Fruit fly (Drosophila melanogaster) whole organism: ENCODE data around the gene CG8578.

ENCODE experiments used
- CG8478 ChIP-seq: fragments of >200 bp; optimal IDR thresholded peaks from 2 replicates; lab custom pipeline; 2018; ENCODE audit warnings: inconsistent platforms
- Dll ChIP-seq: fragments of >200 bp; optimal IDR thresholded peaks from 2 replicates; lab custom pipeline; 2017
- EcR ChIP-seq, 2 experiments: fragments of >200 bp; optimal IDR thresholded peaks; 2 replicates each; lab custom pipeline; 2017; ENCODE audit warnings: missing biosample characterization in 2 of 2, missing genetic modification characterization in 2 of 2, missing genetic modification reagents in 2 of 2
- pan ChIP-seq: fragments of >200 bp; optimal IDR thresholded peaks from 2 replicates; lab custom pipeline; 2017
- psq ChIP-seq: fragments of >200 bp; optimal IDR thresholded peaks from 2 replicates; lab custom pipeline; 2017
- usp ChIP-seq: fragments of >200 bp; optimal IDR thresholded peaks from 2 replicates; lab custom pipeline; 2017; ENCODE audit warnings: missing biosample characterization, missing genetic modification characterization, mixed read lengths

CG8578 gene

DNA sequence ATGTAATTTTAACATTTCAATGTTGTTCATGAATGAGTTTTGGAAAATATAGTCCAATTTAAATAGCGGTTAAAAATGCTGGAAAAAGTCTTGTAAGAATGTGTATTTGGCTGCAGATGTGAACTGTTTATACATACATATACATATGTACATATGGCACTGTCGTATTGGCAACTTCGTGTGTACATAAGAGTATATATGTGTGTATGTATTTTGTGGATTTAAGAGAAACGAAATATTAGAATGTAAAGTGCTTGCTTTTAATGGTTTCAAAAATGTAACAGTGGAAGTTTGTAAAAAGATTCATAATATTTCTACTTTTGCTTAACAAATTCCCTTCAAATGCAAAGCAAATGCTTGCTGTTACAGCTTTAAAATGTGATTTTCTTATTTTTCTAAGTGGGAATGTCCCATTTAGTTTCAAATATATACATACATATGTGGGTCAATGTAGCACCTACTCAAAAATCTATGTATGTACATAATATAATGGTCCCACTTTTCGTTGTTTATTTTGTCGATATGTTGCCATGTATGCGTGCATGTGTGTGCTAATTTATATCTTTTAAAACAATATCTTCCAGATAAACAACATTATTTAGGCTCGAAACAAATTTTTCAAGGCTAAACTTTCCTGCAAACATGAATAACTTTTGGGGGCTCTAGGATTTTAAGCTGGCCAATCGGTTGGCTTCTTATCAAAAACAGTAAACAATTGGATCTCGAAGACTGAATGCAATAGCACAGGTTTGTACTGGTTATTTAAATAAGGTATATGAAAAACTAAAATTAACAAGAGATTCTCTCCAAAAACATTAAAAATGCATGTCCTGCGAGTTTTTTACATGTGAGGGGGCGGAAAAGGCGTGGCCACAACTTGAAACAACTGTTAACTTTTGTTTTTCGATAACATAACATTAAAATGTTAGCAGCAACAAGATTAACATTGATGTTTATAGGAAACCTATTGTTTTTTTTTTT lies 26.8 kb downstream of the CG8578 start:
- TF ChIP-seq EcR (GFP tag; optimal IDR thresholded peaks at IDR 0.05; lab: Kevin White, UChicago) (no peak), pan (lab: Kevin White, UChicago) (no peak), usp (GFP tag; lab: Kevin White, UChicago) (no peak), psq (lab: Kevin White, UChicago) (no peak), CG8478 (lab: Kevin White, UChicago) (no peak), Dll (lab: Kevin White, UChicago) (no peak)

DNA sequence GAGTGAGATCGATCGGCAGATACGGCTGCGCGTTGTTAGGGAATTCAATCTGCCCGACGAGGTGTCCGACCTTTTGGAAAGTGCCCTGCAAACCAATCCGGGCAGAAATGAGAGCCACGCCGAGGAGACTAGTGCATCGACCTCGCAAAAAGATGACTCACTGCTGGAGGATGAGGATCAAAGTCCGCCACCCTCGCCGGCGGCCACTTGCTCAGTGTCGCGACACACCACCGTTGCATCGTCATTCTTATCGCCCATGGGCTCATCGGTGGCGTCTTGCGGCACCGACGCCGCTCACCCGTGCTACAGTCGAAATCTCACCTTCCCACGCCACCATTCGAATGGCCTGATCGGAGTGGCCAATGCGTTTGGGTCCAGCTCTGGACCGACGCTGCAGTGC lies 30.2 kb downstream of the CG8578 start:
- no peak for TF ChIP-seq Dll (lab: Kevin White, UChicago)
- TF ChIP-seq psq (lab: Kevin White, UChicago), result no peak
- TF ChIP-seq usp (GFP tag; lab: Kevin White, UChicago), result no peak
- no peak for TF ChIP-seq EcR (GFP tag; optimal IDR thresholded peaks at IDR 0.05; lab: Kevin White, UChicago)

DNA sequence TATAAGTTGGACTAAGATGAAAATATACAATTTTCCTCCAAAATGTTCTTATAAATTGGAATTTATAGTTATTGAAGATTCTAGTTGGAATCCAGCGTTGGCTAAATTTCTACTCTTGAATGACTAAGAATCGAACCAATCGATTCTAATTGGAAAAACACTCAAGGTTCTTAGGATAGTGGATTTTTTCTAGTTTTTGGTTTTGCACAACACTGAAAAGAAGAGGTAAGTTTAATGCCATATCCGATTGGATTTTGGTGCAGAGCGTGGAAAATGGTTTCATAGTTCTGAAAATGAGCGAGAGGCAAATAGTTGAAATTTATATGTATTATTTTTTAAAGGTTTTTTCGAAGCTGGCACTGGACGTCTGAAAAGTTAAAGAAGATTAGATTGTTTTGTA lies 31.3 kb downstream of the CG8578 start:
- TF ChIP-seq pan (lab: Kevin White, UChicago) (no peak), EcR (GFP tag; optimal IDR thresholded peaks at IDR 0.05; lab: Kevin White, UChicago) (no peak)

DNA sequence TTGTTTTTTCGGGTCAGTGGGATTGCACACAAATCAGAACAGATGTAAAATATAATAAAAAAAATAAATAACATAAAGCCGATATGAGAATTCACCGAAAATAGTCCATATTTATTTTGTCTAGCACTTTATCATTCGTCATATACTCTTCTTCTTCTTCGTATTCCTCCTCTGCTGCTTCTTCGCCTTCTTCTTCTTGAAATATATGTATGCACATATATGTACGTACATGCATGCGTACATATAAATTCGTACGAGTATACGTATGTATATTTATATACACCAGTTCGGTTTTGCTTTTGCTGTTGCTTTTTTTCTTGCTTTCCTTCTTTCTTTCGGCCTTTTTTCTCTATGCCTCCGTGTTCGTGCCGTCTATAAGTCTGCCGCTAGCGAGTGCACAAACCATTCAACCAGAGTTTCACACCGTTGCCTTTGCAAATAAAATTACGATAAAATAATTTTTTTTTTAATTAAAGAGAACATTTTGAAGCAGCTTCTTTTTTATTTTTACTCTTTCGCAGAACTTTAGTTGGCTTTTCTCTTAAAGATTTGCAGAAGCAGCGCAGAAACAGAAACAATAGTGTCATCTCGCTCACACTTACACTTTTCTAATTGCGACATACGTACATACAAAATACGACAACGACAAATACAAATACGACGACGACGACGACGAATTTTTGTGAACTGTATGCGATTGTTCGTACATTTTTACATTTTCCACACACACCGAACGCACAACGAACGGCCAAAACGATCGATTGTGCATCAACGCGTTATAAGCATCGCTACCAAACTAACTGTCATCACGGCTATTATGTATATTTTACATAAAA lies 42.4 kb downstream of the CG8578 start:
- TF ChIP-seq EcR (GFP tag; optimal IDR thresholded peaks at IDR 0.05; lab: Kevin White, UChicago) (no peak), pan (lab: Kevin White, UChicago) (no peak), usp (GFP tag; lab: Kevin White, UChicago) (no peak), CG8478 (lab: Kevin White, UChicago) (no peak), psq (lab: Kevin White, UChicago) (no peak)

DNA sequence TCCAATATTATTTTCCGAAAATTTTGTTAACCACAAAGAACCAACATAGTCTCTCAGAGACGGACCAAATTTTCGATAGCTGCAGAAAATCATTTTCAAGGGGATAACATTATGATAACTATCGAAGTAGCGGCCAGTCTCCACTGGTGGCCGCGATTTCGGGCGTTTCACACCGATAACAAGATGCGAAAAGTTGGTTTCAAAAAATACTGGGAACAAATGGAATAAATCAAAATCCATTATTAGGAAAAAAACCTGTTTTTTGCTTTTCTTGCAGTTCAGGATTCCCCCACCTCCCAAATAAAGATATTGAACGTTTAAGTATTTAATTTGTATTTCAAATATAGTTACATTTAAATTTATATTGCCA lies 43.0 kb downstream of the CG8578 start, which contains the start of gene tay:
tay (minus strand) TSS at position 65 of the 370 bp plus-strand sequence.
- TF ChIP-seq EcR (GFP tag; optimal IDR thresholded peaks at IDR 0.05; lab: Kevin White, UChicago) (no peak), CG8478 (lab: Kevin White, UChicago) (no peak), Dll (lab: Kevin White, UChicago) (no peak), psq (lab: Kevin White, UChicago) (no peak), pan (lab: Kevin White, UChicago) (no peak), usp (GFP tag; lab: Kevin White, UChicago) (no peak)

DNA sequence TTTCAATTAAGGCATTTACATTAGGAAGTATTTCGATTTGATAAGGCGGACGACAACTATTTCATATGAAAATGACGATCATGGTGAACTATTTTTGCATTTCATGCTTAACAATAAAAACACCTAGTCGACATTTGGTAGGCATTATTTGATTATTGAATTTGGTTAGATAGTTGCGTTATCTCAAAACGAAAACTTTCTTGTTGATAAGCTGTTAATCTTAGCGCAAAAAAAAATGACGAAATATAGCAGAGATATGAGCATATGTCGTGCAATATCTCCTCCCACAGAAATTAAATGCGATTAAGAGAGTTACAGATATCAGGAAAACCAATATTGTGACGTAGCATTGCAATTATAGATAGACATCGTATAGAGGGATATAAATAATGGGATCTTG lies 44.5 kb downstream of the CG8578 start:
- TF ChIP-seq EcR (GFP tag; optimal IDR thresholded peaks at IDR 0.05; lab: Kevin White, UChicago), result no peak
- TF ChIP-seq Dll (lab: Kevin White, UChicago), result no peak
- no peak for TF ChIP-seq usp (GFP tag; lab: Kevin White, UChicago)
- no peak for TF ChIP-seq pan (lab: Kevin White, UChicago)
- no peak for TF ChIP-seq CG8478 (lab: Kevin White, UChicago)
- no peak for TF ChIP-seq psq (lab: Kevin White, UChicago)

DNA sequence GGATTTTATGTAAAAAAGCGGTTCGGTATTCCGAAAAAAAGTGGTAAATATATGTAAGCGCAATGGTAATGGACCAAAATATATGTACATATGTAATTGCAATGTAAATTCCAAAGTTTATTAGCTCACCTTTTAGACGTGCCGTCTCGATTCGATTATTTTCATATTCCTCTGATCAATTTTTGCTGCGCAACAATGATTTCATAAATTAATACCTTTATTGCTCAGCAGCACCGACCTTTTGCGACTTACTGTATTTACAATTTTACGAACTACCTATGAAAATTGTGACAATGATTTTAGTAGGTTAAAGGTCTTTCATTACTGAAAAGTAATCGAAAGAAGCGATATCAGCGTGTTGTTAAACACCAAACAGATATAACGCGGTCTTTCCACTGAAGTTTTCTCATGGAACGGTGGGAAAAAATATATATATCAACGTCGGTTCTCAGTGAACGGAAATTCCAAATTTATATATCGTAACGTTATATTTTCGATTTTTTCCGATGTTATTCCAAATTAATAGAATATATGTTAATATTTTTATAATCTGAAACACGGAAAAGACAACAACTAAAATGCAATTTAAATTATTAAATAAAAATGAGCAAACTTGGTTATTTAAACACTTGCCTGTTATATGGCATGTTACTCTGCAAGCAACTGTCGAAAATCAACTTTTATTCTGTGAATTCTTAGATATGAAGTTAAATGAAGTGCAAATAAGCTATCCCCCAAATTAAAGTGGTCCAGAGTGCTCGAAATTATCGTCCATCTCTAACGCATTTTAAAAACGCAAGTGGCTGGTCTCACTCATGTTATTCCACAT lies 45.7 kb downstream of the CG8578 start, which contains the start of the genes MSBP and CG15916:
MSBP (minus strand) TSS at position 330 of the 829 bp plus-strand sequence.
CG15916 (plus strand) TSS at position 810 of the 829 bp plus-strand sequence.
- no peak for TF ChIP-seq CG8478 (lab: Kevin White, UChicago)
- no peak for TF ChIP-seq Dll (lab: Kevin White, UChicago)

DNA sequence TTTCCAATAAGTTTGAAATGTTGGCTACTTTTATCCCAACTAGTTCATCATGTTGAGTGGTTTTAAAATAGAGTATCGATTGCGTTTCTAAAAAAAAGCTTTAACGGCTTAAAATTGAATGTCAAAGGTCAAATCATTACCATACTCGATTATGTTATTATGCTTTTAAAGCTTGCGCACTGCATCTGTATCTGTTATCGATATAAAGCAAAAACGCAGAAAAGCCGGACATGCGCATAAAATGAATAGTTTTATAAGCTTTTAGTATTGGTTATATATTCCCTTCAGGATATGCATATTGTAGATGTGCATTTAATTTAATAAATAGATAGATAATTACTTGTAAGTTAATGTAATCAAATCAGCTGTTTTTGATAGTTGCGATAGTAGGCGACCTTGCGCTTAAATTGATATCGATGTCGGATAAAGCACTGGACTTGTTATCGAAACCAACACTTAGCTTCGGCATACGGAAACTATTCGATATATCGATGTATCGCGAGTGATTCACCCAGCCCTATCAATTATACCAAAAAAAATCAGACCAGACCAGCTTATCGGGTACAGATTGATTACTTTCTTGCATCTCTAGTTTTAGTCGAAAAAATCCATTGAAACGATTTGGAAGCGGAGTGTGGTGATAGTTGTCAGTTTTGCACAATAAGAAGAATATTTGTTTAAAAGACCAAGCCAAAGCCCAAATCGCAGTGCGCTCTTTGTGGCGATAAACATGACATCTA lies 47.5 kb downstream of the CG8578 start, which contains the start of gene shi:
shi (plus strand) TSS at position 511 of the 740 bp plus-strand sequence.
- TF ChIP-seq psq (lab: Kevin White, UChicago) (no peak), usp (GFP tag; lab: Kevin White, UChicago) (no peak), pan (lab: Kevin White, UChicago) (no peak)

DNA sequence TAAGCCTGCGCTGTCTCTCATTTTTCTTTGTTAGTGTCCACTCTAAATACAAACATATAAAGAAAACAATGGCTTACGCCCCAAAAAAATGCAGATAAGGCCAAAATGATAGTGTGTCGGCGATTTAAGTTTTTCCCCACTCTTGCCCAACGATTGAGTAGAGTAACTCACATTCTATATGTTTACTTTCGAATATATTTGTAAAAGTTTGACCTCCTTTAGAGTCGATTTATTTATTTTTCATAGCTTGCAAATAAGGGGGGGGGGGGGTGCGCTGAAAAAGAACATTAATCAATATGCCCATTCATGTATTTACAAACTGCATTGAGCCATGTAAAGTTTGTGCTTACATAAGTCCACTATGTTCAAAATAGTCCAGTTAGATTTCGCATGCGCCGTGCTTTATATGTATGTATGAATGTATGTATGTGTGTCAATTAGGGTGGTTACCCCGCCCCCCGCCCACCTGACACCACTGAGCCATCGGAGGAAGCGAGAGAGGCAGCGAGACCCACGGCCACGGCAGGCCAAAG lies 49.5 kb downstream of the CG8578 start:
- TF ChIP-seq pan (lab: Kevin White, UChicago) (no peak), usp (GFP tag; lab: Kevin White, UChicago) (no peak), EcR (GFP tag; optimal IDR thresholded peaks at IDR 0.05; lab: Kevin White, UChicago) (no peak), CG8478 (lab: Kevin White, UChicago) (no peak), psq (lab: Kevin White, UChicago) (no peak), Dll (lab: Kevin White, UChicago) (no peak)
